Fruit fly (Drosophila melanogaster) whole organism, prepupa: ENCODE results near the gene CG33230.

Experiments used
- CG10631 ChIP-seq: fragments of 200-800 bp; sonication (Bioruptor generic); optimal IDR thresholded peaks from 2 replicates; lab custom pipeline; 2016; ENCODE audit warnings: missing biosample characterization, missing genetic modification characterization
- CG32006 ChIP-seq: fragments of 200-800 bp; sonication (Bioruptor generic); optimal IDR thresholded peaks from 3 replicates; lab custom pipeline; 2017; ENCODE audit warnings: missing biosample characterization, mild to moderate bottlenecking, missing genetic modification characterization
- CG34406 ChIP-seq: fragments of 200-800 bp; sonication (Bioruptor generic); optimal IDR thresholded peaks from 3 replicates; lab custom pipeline; 2016; ENCODE audit warnings: missing biosample characterization, missing genetic modification characterization
- CG6808 ChIP-seq: fragments of 200-800 bp; sonication (Bioruptor generic); optimal IDR thresholded peaks from 3 replicates; lab custom pipeline; 2017; ENCODE audit warnings: missing biosample characterization, missing genetic modification characterization, mild to moderate bottlenecking, moderate library complexity, missing genetic modification reagents
- Ets96B ChIP-seq: fragments of 200-800 bp; optimal IDR thresholded peaks from 2 replicates; lab custom pipeline; 2019; ENCODE audit warnings: missing biosample characterization, mild to moderate bottlenecking, missing genetic modification characterization, moderate library complexity
- Hr38 ChIP-seq: sonication (Bioruptor generic); optimal IDR thresholded peaks from 2 replicates; lab custom pipeline; 2016; ENCODE audit warnings: missing biosample characterization, missing genetic modification characterization
- Hr39 ChIP-seq: fragments of 200-800 bp; sonication (Bioruptor generic); optimal IDR thresholded peaks from 2 replicates; lab custom pipeline; 2016; ENCODE audit warnings: missing biosample characterization, missing genetic modification characterization
- dsx ChIP-seq: fragments of 200-800 bp; optimal IDR thresholded peaks from 3 replicates; lab custom pipeline; 2019; ENCODE audit warnings: missing biosample characterization, mild to moderate bottlenecking, missing genetic modification characterization, moderate library complexity; ENCODE audit not compliant: poor library complexity, severe bottlenecking
- fd59A ChIP-seq: fragments of 200-800 bp; sonication (Bioruptor generic); optimal IDR thresholded peaks from 2 replicates; lab custom pipeline; 2017; ENCODE audit warnings: missing biosample characterization, mild to moderate bottlenecking, missing genetic modification characterization, missing genetic modification reagents
- topi ChIP-seq: fragments of 200-800 bp; sonication (Bioruptor generic); optimal IDR thresholded peaks from 3 replicates; lab custom pipeline; 2016; ENCODE audit warnings: missing biosample characterization, missing genetic modification characterization

DNA sequence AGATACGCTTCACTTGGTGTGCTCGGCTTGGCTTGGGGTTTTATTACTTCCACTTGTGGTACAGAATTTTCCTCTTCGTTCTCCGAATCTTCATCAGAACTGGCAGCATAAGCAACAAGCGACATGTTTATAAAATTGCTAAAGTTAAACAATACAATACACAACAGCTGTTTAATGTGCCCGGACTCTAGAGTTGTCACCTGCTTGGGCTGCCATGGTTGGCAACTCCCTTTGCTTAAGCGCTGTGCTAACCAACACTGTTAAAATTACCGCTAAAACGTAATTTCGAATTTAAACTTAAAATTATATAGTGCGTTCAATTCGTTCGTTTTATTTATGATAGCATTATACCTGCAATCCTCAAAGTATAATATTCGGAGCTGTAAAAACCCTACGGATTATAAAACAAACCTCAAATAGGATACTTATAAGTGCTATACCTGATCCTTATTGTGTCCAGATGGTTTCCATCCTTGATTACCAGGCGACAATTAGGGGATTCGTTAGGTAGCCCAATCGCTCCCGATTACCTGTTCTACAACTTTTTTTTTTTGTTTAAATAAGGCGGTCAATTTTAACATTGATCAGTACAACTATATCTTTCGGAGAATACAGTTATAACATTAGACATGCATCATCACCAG is 29.2 kb downstream of the CG33230 start, which contains the start of the genes CG17249 and Bro:
- TF ChIP-seq CG6808 (GFP tag; lab: Kevin White, UChicago) (no peak), fd59A (no peak), CG10631 (GFP tag; lab: Kevin White, UChicago) (no peak), Hr39 (GFP tag; lab: Kevin White, UChicago) (no peak), Ets96B (no peak), Hr38 (GFP tag; lab: Kevin White, UChicago) (no peak), dsx (GFP tag; lab: Kevin White, UChicago) (no peak), CG32006 (GFP tag; lab: Kevin White, UChicago) (no peak), topi (GFP tag; lab: Kevin White, UChicago) (peak; percentile 11), CG34406 (GFP tag; lab: Kevin White, UChicago) (no peak)
